Fruit fly (Drosophila melanogaster) Kc167 (cell line): Measurements from ENCODE around the gene zld.

Source experiments
- Myc ChIP-seq: fragments of >200 bp; optimal IDR thresholded peaks from 2 replicates; lab custom pipeline; 2017; ENCODE audit warnings: missing external identifiers
- Sin3A ChIP-seq: fragments of >200 bp; optimal IDR thresholded peaks from 2 replicates; lab custom pipeline; 2018; ENCODE audit warnings: missing external identifiers
- h ChIP-seq: fragments of >200 bp; optimal IDR thresholded peaks from 3 replicates; lab custom pipeline; 2018; ENCODE audit warnings: missing external identifiers
- insv ChIP-seq: fragments of >200 bp; optimal IDR thresholded peaks from 3 replicates; lab custom pipeline; 2018; ENCODE audit warnings: missing external identifiers
- psq ChIP-seq: fragments of >200 bp; optimal IDR thresholded peaks from 2 replicates; lab custom pipeline; 2017; ENCODE audit warnings: missing external identifiers
- ttk ChIP-seq: sonication (Bioruptor generic); optimal IDR thresholded peaks from 2 replicates; lab custom pipeline; 2017; ENCODE audit warnings: missing external identifiers

zld gene

DNA sequence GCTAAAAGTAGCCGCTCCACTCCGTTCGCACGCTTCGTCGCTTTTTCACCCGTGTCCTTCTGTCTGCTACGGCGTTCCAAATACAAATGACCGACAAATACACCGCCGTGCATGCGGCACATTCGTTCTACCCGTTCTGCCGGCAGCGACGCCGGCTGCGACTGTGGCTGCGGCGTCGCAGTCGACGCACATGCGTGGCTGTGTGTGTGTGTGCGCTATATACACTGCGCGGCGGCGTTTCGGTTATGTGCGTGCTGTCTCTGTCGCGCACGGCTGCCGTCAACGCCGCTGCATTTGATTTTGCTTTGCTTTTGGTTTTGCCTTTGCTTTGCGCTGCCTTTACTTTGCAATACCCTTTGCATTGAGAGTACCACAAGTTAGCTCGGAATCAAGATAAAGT is at the start of gene zld:
Gene zld (minus strand): TSS at position 92 of the 400 bp plus-strand sequence.
- TF ChIP-seq psq (lab: Kevin White, UChicago) (no peak), Sin3A (lab: Kevin White, UChicago) (no peak), Myc (no peak), ttk (lab: Kevin White, UChicago) (no peak), insv (lab: Kevin White, UChicago) (no peak), h (no peak)

DNA sequence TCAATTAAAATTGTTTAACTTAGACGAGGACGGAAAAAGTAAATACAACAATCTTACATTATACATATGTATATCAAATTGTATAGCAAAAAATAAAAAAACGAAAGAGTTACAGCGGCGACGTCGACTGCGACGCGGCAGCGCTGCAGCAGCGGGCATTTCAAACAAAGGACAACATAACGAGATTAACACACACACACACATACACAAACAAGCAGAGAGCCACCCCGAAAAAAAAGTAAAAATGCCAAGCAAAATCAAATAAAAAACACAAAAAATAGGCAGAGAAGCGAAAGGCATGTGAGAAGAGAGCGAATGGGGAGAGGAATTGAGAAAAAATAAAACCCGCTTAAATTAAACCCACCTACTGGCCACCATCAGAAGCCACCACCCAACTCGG is 44.4 kb upstream of the zld start:
- TF ChIP-seq insv (lab: Kevin White, UChicago) (no peak), ttk (lab: Kevin White, UChicago) (no peak), psq (lab: Kevin White, UChicago) (no peak), Myc (no peak), Sin3A (lab: Kevin White, UChicago) (no peak), h (no peak)

DNA sequence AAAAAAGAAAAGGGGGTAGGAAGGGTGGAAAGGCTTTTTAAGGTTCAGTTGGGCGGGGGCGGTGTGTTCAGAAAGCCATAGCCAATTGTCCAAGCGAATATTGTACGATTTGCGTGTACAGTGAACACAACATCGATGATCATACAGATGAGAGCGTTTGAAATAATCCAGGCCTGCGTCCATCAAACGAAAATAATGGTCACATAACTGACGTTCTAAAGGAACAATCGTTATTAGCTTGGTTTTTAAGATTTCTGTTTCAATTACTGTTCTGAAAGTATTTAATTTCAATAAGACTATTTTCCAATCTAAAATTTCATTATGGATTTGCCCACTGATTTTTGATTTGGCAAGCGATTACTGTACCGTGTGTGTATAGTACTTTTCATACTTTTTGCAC is 41.8 kb upstream of the zld start:
- TF ChIP-seq psq (lab: Kevin White, UChicago), result no peak
- no peak for TF ChIP-seq ttk (lab: Kevin White, UChicago)
- no peak for TF ChIP-seq h
- no peak for TF ChIP-seq insv (lab: Kevin White, UChicago)
- TF ChIP-seq Sin3A (lab: Kevin White, UChicago), result no peak
- no peak for TF ChIP-seq Myc

DNA sequence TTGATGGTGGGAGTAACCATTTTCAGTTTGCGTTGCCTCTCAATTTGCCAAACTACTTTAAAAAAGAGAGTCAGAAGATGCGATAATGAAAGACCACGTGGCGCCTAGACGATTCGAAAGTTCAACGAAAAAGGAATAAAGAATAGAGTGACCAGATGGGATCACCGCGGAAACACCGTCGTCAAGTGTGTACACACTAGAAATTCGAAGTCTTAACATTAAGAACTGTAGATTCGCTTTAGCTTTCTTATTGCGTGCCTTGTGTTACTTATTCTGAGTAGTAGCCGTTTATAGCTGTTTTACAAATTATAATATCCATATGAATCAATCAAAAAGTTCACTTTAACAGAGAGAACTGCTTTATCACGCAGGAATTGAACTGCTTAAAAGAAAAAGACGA is 40.6 kb upstream of the zld start, which contains the start of gene SkpE:
Gene SkpE (minus strand): TSS at position 101 of the 400 bp plus-strand sequence.
- TF ChIP-seq h (no peak), insv (lab: Kevin White, UChicago) (no peak), ttk (lab: Kevin White, UChicago) (no peak), psq (lab: Kevin White, UChicago) (no peak), Myc (no peak), Sin3A (lab: Kevin White, UChicago) (no peak)

DNA sequence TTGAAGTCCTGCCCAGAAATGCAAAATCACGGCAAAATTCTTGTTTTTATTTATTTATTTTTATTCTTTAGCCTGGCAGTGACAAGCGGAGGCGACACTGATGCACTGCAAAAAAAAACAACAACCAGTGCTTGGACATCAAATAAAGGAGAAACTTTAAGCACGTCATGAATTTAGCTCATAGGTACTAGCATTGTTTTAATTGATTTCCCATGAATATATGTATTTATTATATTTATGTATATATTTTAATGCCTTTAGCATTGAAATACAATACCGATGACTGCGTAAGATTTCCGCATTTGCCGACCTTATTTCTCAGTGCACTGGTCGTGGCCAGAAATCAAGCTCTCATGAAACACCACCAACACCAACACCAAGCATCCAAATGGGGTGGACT is 35.3 kb upstream of the zld start:
- TF ChIP-seq Sin3A (lab: Kevin White, UChicago) (no peak), insv (lab: Kevin White, UChicago) (no peak), h (no peak), psq (lab: Kevin White, UChicago) (no peak), Myc (no peak), ttk (lab: Kevin White, UChicago) (no peak)

DNA sequence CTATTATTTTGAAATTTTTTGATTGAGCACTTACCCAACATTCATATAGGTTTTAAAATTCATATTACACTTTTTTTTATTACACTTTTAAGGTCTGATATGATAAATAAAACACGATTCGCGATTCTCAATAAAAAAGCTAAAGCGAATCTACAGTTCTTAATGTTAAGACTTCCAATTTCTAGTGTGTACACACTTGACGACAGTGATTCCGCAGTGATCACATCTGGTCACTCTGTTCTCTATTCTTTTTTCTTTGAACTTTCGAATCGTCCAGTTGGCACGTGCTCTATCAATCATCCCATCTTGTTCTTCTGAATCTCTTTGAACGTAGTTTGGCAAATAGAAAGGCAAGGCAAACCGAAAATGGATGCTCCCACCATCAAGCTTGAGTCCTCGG is 32.4 kb upstream of the zld start, which contains the start of gene SkpC:
Gene SkpC (plus strand): TSS at position 301 of the 400 bp plus-strand sequence.
- TF ChIP-seq ttk (lab: Kevin White, UChicago) (no peak), Myc (no peak)

DNA sequence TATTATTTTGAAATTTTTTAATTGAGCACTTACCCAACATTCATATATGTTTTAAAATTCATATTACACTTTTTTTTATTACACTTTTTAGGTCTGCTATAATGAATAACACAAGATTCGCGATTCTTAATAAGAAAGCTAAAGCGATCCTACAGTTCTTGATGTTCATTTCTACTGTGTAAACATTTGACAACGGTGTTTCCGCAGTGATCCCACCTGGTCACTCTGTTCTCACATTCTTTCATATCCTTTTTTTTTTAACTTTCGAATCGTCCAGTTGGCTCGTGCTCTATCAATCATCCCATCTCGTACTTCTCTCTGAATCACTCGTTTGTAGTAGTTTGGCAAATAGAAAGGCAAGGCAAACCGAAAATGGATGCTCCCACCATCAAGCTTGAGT is 29.1 kb upstream of the zld start, which contains the start of gene SkpD:
Gene SkpD (plus strand): TSS at position 301 of the 400 bp plus-strand sequence.
- TF ChIP-seq Myc (no peak), psq (lab: Kevin White, UChicago) (no peak), h (no peak), insv (lab: Kevin White, UChicago) (no peak), ttk (lab: Kevin White, UChicago) (no peak), Sin3A (lab: Kevin White, UChicago) (no peak)

DNA sequence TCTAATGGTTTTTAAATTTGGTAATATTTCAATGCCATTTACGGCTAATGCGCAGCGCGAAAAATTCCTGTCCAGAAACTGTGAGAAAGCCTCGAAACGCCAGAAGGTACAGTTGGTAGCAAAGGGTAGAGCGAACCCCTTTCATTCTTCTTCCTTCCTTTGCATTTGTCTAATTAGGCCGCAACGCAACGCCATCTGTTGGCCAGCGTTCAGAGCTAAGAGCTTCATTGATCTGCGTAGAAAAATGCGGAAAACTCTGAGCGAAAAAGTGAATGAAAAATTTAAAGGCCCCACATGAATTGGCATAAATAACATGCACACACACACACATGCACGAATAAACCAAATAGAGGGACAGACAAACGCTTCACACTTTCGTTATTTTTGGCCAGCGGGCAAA is 27.7 kb upstream of the zld start:
- no peak for TF ChIP-seq psq (lab: Kevin White, UChicago)
- no peak for TF ChIP-seq insv (lab: Kevin White, UChicago)

DNA sequence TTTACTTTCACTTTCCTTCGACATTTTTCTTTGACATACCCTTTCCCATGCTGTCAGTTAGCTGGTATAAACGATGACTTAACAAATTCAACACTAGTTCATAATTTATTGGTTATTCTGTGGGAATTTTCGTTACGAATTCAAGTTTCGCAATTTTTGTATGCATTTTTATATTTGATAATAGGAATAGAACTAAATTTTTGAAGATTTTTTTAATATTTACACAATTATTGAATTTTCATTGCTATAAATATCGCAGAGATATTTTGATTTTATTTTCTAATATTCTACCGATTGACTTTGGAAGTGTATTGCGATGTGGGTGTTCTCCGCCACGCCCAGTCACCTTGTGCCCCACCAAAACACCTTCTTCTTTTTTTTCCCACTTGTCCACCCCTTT is 22.8 kb upstream of the zld start:
- TF ChIP-seq Sin3A (lab: Kevin White, UChicago) (no peak), Myc (no peak), h (no peak), insv (lab: Kevin White, UChicago) (no peak), ttk (lab: Kevin White, UChicago) (no peak), psq (lab: Kevin White, UChicago) (no peak)

DNA sequence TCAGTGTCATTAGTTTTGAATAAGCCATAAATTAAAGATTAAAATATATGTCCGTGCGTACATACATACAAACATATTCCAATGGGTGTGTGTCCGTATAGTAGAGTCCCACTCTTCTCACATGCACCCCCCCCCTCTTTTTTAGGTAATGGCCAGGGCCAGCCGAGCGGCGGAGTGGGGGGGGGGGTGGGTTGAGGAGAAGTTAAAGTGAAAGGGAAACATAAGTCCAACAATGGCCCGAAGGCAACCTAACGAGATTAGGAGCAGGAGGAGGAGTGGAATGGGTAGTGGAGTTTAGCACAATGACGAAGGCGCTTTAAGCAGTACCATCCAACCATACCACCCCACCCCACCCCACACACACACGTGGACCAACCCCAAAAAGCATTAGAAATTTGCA is 12.5 kb upstream of the zld start:
- no peak for TF ChIP-seq insv (lab: Kevin White, UChicago)
- no peak for TF ChIP-seq Myc
- TF ChIP-seq ttk (lab: Kevin White, UChicago), result no peak
- no peak for TF ChIP-seq Sin3A (lab: Kevin White, UChicago)
- TF ChIP-seq h, result no peak
- TF ChIP-seq psq (lab: Kevin White, UChicago), result no peak

DNA sequence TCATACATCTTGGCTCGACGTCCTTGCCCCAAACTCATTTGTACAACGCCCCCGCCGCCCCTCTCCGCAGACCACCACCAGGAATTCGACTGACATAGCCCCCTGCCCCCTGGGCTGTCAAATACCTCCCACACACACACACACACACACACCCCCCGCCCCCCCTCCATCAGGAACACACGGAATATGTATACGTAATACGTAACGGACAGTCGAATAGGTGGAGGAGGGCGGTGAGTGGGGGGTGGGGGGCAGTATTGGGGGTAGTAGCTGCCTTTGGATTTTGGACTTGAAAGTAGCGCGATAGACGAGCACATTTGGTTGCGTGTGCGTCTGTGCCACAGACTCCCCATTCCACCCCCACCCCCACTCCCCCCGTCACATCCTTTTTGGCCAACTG is 9.2 kb upstream of the zld start:
- TF ChIP-seq psq (lab: Kevin White, UChicago) (no peak), insv (lab: Kevin White, UChicago) (no peak), Sin3A (lab: Kevin White, UChicago) (no peak), ttk (lab: Kevin White, UChicago) (no peak), Myc (no peak), h (no peak)

DNA sequence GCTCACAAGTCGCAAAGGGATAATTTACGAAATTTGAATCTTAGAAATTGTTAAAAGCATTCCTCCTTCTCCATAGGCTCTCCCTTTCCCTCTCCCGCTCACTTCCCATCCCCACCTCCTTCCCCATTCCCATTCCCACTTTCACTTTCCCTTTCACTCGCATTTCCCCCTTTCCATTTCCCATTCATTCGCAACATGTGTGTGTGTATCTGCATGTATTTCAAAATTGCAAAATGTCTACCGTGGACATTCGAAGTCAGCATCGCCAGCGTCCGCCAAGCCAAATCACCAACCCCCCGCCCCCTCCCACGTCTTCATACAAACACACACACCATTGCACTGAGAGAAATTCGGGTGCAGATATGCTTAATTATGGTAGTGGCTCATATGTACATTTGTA is 8.5 kb upstream of the zld start:
- no peak for TF ChIP-seq h

DNA sequence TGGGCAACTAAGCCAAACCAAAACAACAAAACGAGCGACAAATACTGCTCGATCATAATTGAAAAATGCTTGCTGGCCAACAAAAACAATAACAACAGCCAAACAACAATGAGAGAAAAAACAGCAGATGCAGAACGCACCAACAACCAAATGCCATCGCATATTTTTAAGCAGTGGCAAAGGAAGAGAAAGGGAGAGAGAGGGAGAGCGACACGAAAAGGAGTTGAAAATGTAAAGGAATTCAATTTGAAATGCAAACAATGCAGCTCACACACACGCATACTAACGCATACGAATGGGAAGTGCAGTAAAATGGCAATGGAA is 5.2 kb upstream of the zld start:
- TF ChIP-seq insv (lab: Kevin White, UChicago) (no peak), Sin3A (lab: Kevin White, UChicago) (no peak), ttk (lab: Kevin White, UChicago) (no peak), psq (lab: Kevin White, UChicago) (no peak), Myc (no peak), h (no peak)
